Fruit fly (Drosophila melanogaster) S2 (cell line): ENCODE results near the gene tHMG1.

Source experiments
- CG8478 ChIP-seq: fragments of >200 bp; optimal IDR thresholded peaks from 2 replicates; lab custom pipeline; 2018
- CTCF ChIP-seq, 2 experiments: fragments of >200 bp; optimal IDR thresholded peaks; 2 replicates each; lab custom pipeline; 2018

DNA sequence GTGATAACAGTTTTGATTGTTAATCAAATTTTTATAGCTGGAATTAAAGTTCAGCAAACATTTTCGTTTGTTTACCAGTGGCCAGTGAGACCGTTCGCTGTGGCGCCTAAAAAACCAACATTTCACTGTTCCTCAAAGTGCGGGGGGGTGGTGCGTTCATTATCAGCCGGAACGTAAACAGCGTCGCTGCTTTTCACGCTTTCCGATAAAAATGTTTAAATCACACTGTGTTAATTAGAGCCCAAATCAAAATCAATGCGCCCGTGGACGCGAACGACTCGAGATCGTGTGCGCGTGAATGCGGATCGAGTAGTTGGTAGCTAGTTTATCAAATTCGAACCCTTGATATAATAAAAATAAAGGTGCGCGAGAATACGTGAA lies 43.8 kb upstream of the tHMG1 start, which contains the start of gene CG34376:
- TF ChIP-seq CTCF (optimal IDR thresholded peaks at IDR 0.05; lab: Kevin White, UChicago) (no peak), CG8478 (lab: Kevin White, UChicago) (no peak)
